Fruit fly (Drosophila melanogaster) whole organism, embryonic: ENCODE data around the gene Acp76A.

Experiments used
- Asciz ChIP-seq: fragments of 200-800 bp; sonication (Bioruptor generic); optimal IDR thresholded peaks from 2 replicates; lab custom pipeline; 2017; ENCODE audit warnings: missing biosample characterization, mild to moderate bottlenecking, missing genetic modification characterization, missing genetic modification reagents
- CG11504 ChIP-seq: fragments of 200-800 bp; sonication (Bioruptor generic); optimal IDR thresholded peaks from 3 replicates; lab custom pipeline; 2019; ENCODE audit warnings: missing biosample characterization, mild to moderate bottlenecking, missing genetic modification characterization, moderate library complexity
- CG12391 ChIP-seq: fragments of 200-800 bp; sonication (Bioruptor generic); optimal IDR thresholded peaks from 3 replicates; lab custom pipeline; 2018; ENCODE audit warnings: missing biosample characterization, mild to moderate bottlenecking, missing genetic modification characterization, moderate library complexity
- CG1529 ChIP-seq: fragments of 200-800 bp; sonication (Bioruptor generic); optimal IDR thresholded peaks from 3 replicates; lab custom pipeline; 2018; ENCODE audit warnings: missing biosample characterization, missing genetic modification characterization
- CG15601 ChIP-seq: fragments of 200-800 bp; sonication (Bioruptor generic); optimal IDR thresholded peaks from 3 replicates; lab custom pipeline; 2019; ENCODE audit warnings: missing biosample characterization, mild to moderate bottlenecking, missing genetic modification characterization, moderate library complexity
- CG17359 ChIP-seq: fragments of 200-800 bp; sonication (Bioruptor generic); optimal IDR thresholded peaks from 3 replicates; lab custom pipeline; 2018; ENCODE audit warnings: missing biosample characterization, mild to moderate bottlenecking, missing genetic modification characterization, moderate library complexity
- CG17829 ChIP-seq: fragments of 200-800 bp; optimal IDR thresholded peaks from 2 replicates; lab custom pipeline; 2019; ENCODE audit warnings: missing biosample characterization, mild to moderate bottlenecking, missing genetic modification characterization, moderate library complexity
- CG18619 ChIP-seq: fragments of 200-800 bp; sonication (Bioruptor generic); optimal IDR thresholded peaks from 3 replicates; lab custom pipeline; 2017; ENCODE audit warnings: missing biosample characterization, mild to moderate bottlenecking, missing genetic modification characterization
- CG2678 ChIP-seq: fragments of 200-800 bp; sonication (Bioruptor generic); optimal IDR thresholded peaks from 3 replicates; lab custom pipeline; 2019; ENCODE audit warnings: missing biosample characterization, mild to moderate bottlenecking, missing genetic modification characterization, moderate library complexity
- CG2712 ChIP-seq: fragments of 200-800 bp; optimal IDR thresholded peaks from 3 replicates; lab custom pipeline; 2019; ENCODE audit warnings: missing biosample characterization, mild to moderate bottlenecking, missing genetic modification characterization, moderate library complexity
- CG31441 ChIP-seq: fragments of 200-800 bp; sonication (Bioruptor generic); IDR thresholded peaks from 2 replicates; pipeline ENCODE4 v1.3.6; 2022; ENCODE audit warnings: missing biosample characterization, missing genetic modification characterization
- CG33213 ChIP-seq: fragments of 200-800 bp; sonication (Bioruptor generic); optimal IDR thresholded peaks from 3 replicates; lab custom pipeline; 2016; ENCODE audit warnings: missing biosample characterization, missing genetic modification characterization
- CG33557 ChIP-seq: fragments of 200-800 bp; sonication (Bioruptor generic); optimal IDR thresholded peaks from 2 replicates; lab custom pipeline; 2019; ENCODE audit warnings: missing biosample characterization, mild to moderate bottlenecking, missing genetic modification characterization, moderate library complexity
- CG42726 ChIP-seq: fragments of 200-800 bp; sonication (Bioruptor generic); IDR thresholded peaks from 2 replicates; pipeline ENCODE4 v1.3.6; 2022; ENCODE audit warnings: missing biosample characterization, missing genetic modification characterization; ENCODE audit not compliant: partially characterized antibody
- CG4424 ChIP-seq: fragments of 200-800 bp; sonication (Bioruptor generic); optimal IDR thresholded peaks from 3 replicates; lab custom pipeline; 2016; ENCODE audit warnings: missing biosample characterization, missing genetic modification characterization
- CG6254 ChIP-seq: fragments of 200-800 bp; sonication (Bioruptor generic); optimal IDR thresholded peaks from 3 replicates; lab custom pipeline; 2017; ENCODE audit warnings: mild to moderate bottlenecking, missing biosample characterization, missing genetic modification reagents, missing genetic modification characterization
- CG6689 ChIP-seq: fragments of 200-800 bp; sonication (Bioruptor generic); IDR thresholded peaks from 2 replicates; pipeline ENCODE4 v1.3.6; 2022; ENCODE audit warnings: missing biosample characterization, missing genetic modification characterization
- CG9727 ChIP-seq: fragments of 200-800 bp; sonication (Bioruptor generic); optimal IDR thresholded peaks from 3 replicates; lab custom pipeline; 2017; ENCODE audit warnings: missing biosample characterization, mild to moderate bottlenecking, missing genetic modification characterization
- CoRest ChIP-seq: fragments of 200-800 bp; sonication (Bioruptor generic); optimal IDR thresholded peaks from 3 replicates; lab custom pipeline; 2018; ENCODE audit warnings: missing biosample characterization, mild to moderate bottlenecking, missing genetic modification characterization, moderate library complexity
- E2f2 ChIP-seq: fragments of 200-800 bp; sonication (Bioruptor generic); IDR thresholded peaks from 2 replicates; pipeline ENCODE4 v1.3.6; 2022; ENCODE audit warnings: missing biosample characterization, missing genetic modification characterization
- Eip74EF ChIP-seq, 2 experiments: fragments of 200-800 bp in 1 of 2; fragments of >200 bp in 1 of 2; sonication (Bioruptor generic) in 1 of 2; optimal IDR thresholded peaks; 2 replicates each; lab custom pipeline; 2017 to 2019; ENCODE audit warnings: missing biosample characterization in 2 of 2, missing genetic modification characterization in 2 of 2, mild to moderate bottlenecking in 1 of 2, moderate library complexity in 1 of 2
- Ets97D ChIP-seq: fragments of 200-800 bp; sonication (Bioruptor generic); optimal IDR thresholded peaks from 3 replicates; lab custom pipeline; 2016; ENCODE audit warnings: missing biosample characterization, missing genetic modification characterization
- Fer2 ChIP-seq: fragments of 200-800 bp; sonication (Bioruptor generic); optimal IDR thresholded peaks from 2 replicates; lab custom pipeline; 2018; ENCODE audit warnings: missing biosample characterization, mild to moderate bottlenecking, missing genetic modification characterization, moderate library complexity
- Gsc ChIP-seq: fragments of 200-800 bp; sonication (Bioruptor generic); IDR thresholded peaks from 2 replicates; pipeline ENCODE4 v1.3.6; 2022; ENCODE audit warnings: missing biosample characterization, missing genetic modification characterization
- HLH3B ChIP-seq: fragments of 200-800 bp; sonication (Bioruptor generic); IDR thresholded peaks from 2 replicates; pipeline ENCODE4 v1.3.6; 2022; ENCODE audit warnings: missing biosample characterization, missing genetic modification characterization
- HLHmδ ChIP-seq: fragments of 200-800 bp; sonication (Bioruptor generic); optimal IDR thresholded peaks from 2 replicates; lab custom pipeline; 2018; ENCODE audit warnings: missing biosample characterization, mild to moderate bottlenecking, missing genetic modification characterization, moderate library complexity
- Nf-YB ChIP-seq: fragments of 200-800 bp; sonication (Bioruptor generic); optimal IDR thresholded peaks from 3 replicates; lab custom pipeline; 2019; ENCODE audit warnings: missing biosample characterization, mild to moderate bottlenecking, missing genetic modification characterization, moderate library complexity
- Sox102F ChIP-seq: fragments of 200-800 bp; sonication (Bioruptor generic); optimal IDR thresholded peaks from 2 replicates; lab custom pipeline; 2018; ENCODE audit warnings: missing biosample characterization, mild to moderate bottlenecking, missing genetic modification characterization, moderate library complexity
- Spps ChIP-seq: fragments of 200-800 bp; sonication (Bioruptor generic); optimal IDR thresholded peaks from 2 replicates; lab custom pipeline; 2018; ENCODE audit warnings: missing biosample characterization, mild to moderate bottlenecking, missing genetic modification characterization
- az2 ChIP-seq: fragments of 200-800 bp; sonication (Bioruptor generic); optimal IDR thresholded peaks from 3 replicates; lab custom pipeline; 2016; ENCODE audit warnings: missing biosample characterization, missing genetic modification characterization
- bsh ChIP-seq, 2 experiments: fragments of 200-800 bp; sonication (Bioruptor generic); optimal IDR thresholded peaks; 2 replicates each; lab custom pipeline; 2017 to 2018; ENCODE audit warnings: mild to moderate bottlenecking in 2 of 2, missing biosample characterization in 2 of 2, missing genetic modification characterization in 2 of 2, moderate library complexity in 1 of 2
- btn ChIP-seq: fragments of 200-800 bp; sonication (Bioruptor generic); optimal IDR thresholded peaks from 2 replicates; lab custom pipeline; 2016; ENCODE audit warnings: missing biosample characterization, missing genetic modification characterization
- cad ChIP-seq: fragments of >200 bp; optimal IDR thresholded peaks from 2 replicates; lab custom pipeline; 2017; ENCODE audit warnings: missing biosample characterization, missing genetic modification characterization
- crc ChIP-seq: fragments of 200-800 bp; sonication (Bioruptor generic); optimal IDR thresholded peaks from 2 replicates; lab custom pipeline; 2016; ENCODE audit warnings: missing biosample characterization, missing genetic modification characterization
- dmrt11E ChIP-seq: fragments of 200-800 bp; sonication (Bioruptor generic); optimal IDR thresholded peaks from 3 replicates; lab custom pipeline; 2018; ENCODE audit warnings: missing biosample characterization, mild to moderate bottlenecking, missing genetic modification characterization, moderate library complexity
- dysf ChIP-seq: fragments of 200-800 bp; sonication (Bioruptor generic); IDR thresholded peaks from 3 replicates; pipeline ENCODE4 v1.3.6; 2022; ENCODE audit warnings: missing biosample characterization, missing genetic modification characterization
- eve ChIP-seq, 2 experiments: fragments of >200 bp; optimal IDR thresholded peaks; 2 replicates each; lab custom pipeline; 2017; ENCODE audit warnings: missing biosample characterization in 2 of 2, missing genetic modification characterization in 2 of 2
- gcm ChIP-seq: fragments of 200-800 bp; sonication (Bioruptor generic); optimal IDR thresholded peaks from 2 replicates; lab custom pipeline; 2019; ENCODE audit warnings: missing biosample characterization, mild to moderate bottlenecking, missing genetic modification characterization, moderate library complexity
- gem ChIP-seq: fragments of 200-800 bp; sonication (Bioruptor generic); optimal IDR thresholded peaks from 2 replicates; lab custom pipeline; 2019; ENCODE audit warnings: missing biosample characterization, mild to moderate bottlenecking, missing genetic modification characterization, moderate library complexity
- ind ChIP-seq: fragments of 200-800 bp; sonication (Bioruptor generic); optimal IDR thresholded peaks from 3 replicates; lab custom pipeline; 2016; ENCODE audit warnings: missing biosample characterization, missing genetic modification characterization
- lola ChIP-seq, 3 experiments: fragments of >200 bp in 2 of 3; fragments of 200-800 bp in 1 of 3; sonication (Bioruptor generic) in 1 of 3; optimal IDR thresholded peaks; 2 replicates each; lab custom pipeline; 2017 to 2019; ENCODE audit warnings: missing biosample characterization in 3 of 3, missing genetic modification characterization in 3 of 3, mild to moderate bottlenecking in 1 of 3, moderate library complexity in 1 of 3
- odd ChIP-seq: fragments of 200-800 bp; sonication (Bioruptor generic); optimal IDR thresholded peaks from 2 replicates; lab custom pipeline; 2017; ENCODE audit warnings: missing biosample characterization, mild to moderate bottlenecking, missing genetic modification characterization
- pan ChIP-seq, 4 experiments: fragments of >200 bp in 3 of 4; fragments of 200-800 bp in 1 of 4; sonication (Bioruptor generic) in 1 of 4; optimal IDR thresholded peaks in 3 of 4; IDR thresholded peaks in 1 of 4; 2 replicates each; pipeline versions ENCODE4 v1.3.6 to Lab custom; 2017 to 2022; ENCODE audit warnings: missing biosample characterization in 2 of 4, missing genetic modification characterization in 2 of 4, mixed read lengths in 1 of 4
- salm ChIP-seq: fragments of 200-800 bp; sonication (Bioruptor generic); optimal IDR thresholded peaks from 2 replicates; lab custom pipeline; 2018; ENCODE audit warnings: missing biosample characterization, mild to moderate bottlenecking, missing genetic modification characterization
- sug ChIP-seq: fragments of 200-800 bp; optimal IDR thresholded peaks from 2 replicates; lab custom pipeline; 2019; ENCODE audit warnings: missing biosample characterization, mild to moderate bottlenecking, missing genetic modification characterization, moderate library complexity
- unpg ChIP-seq: fragments of 200-800 bp; sonication (Bioruptor generic); optimal IDR thresholded peaks from 3 replicates; lab custom pipeline; 2018; ENCODE audit warnings: missing biosample characterization, mild to moderate bottlenecking, missing genetic modification characterization, moderate library complexity
- z ChIP-seq: fragments of 200-800 bp; sonication (Bioruptor generic); IDR thresholded peaks from 3 replicates; pipeline ENCODE4 v1.3.6; 2022; ENCODE audit warnings: missing biosample characterization, missing genetic modification characterization
- zf30C ChIP-seq: fragments of 200-800 bp; sonication (Bioruptor generic); optimal IDR thresholded peaks from 3 replicates; lab custom pipeline; 2018; ENCODE audit warnings: missing biosample characterization, mild to moderate bottlenecking, missing genetic modification characterization

Acp76A gene

DNA sequence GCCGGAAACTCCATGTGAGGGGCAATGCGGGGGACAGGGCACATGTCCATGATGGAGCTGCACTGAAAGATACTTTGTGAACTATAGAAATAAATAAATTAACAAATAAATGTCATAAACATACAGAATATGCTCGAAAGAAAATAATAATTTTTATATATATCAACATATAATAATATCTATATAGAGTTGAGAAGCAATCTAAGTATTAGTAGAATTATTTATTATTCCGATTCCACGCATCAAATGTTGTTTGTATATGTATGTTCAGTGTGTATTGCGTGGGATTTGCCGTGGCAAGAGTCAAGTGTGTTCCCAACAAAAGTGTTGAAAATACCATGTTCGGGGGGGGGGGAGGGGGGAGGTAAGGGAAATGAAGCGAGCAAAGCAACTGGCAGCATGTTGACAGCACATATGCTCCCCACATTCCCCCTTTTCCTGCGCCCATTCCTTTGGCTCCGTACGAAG is 5.1 kb upstream of the Acp76A start:
- peak; percentile 77 for TF ChIP-seq CG2712
- TF ChIP-seq dysf (GFP tag; lab: Robert Waterston, UW): 0 out of 3 replicates have a peak, but pooled peaks have one; percentile 8
- TF ChIP-seq Gsc: no peak
- TF ChIP-seq unpg: peak; percentile 39
- TF ChIP-seq CG17359: peak; percentile 13
- peak; percentile 22 for TF ChIP-seq CG33557 (GFP tag; lab: Kevin White, UChicago)
- peak in 1 of 3 experiments; percentile 61 for TF ChIP-seq lola (GFP tag; optimal IDR thresholded peaks at IDR 0.05; lab: Kevin White, UChicago)
- TF ChIP-seq Sox102F (GFP tag; lab: Kevin White, UChicago): peak; percentile 58
- TF ChIP-seq CG42726 (GFP tag; lab: Robert Waterston, UW): no peak
- TF ChIP-seq CG17829 (tag; lab: Kevin White, UChicago): peak; percentile 66
- TF ChIP-seq CG6689 (GFP tag; lab: Robert Waterston, UW): 0 out of 2 replicates have a peak, but pooled peaks have one; percentile 33
- peak; percentile 41 for TF ChIP-seq gcm
- TF ChIP-seq gem (tag; lab: Kevin White, UChicago): peak; percentile 68
- TF ChIP-seq eve (GFP tag; optimal IDR thresholded peaks at IDR 0.05; lab: Kevin White, UChicago): no peak
- TF ChIP-seq Spps (tag; lab: Kevin White, UChicago): peak; percentile 17
- no peak for TF ChIP-seq odd (GFP tag; lab: Kevin White, UChicago)
- no peak for TF ChIP-seq crc
- peak; percentile 1 for TF ChIP-seq Nf-YB (GFP tag; lab: Kevin White, UChicago)
- TF ChIP-seq CG11504 (tag; lab: Kevin White, UChicago): peak; percentile 88
- TF ChIP-seq CG12391 (tag; lab: Kevin White, UChicago): peak; percentile 66
- TF ChIP-seq az2: peak; percentile 34
- TF ChIP-seq CG33213 (GFP tag; lab: Kevin White, UChicago): no peak
- TF ChIP-seq ind (GFP tag; lab: Kevin White, UChicago): no peak
- peak; percentile 12; the same call in 1 of the 2 replicates for TF ChIP-seq E2f2 (GFP tag; lab: Robert Waterston, UW)
- TF ChIP-seq HLH3B (GFP tag; lab: Robert Waterston, UW): 0 out of 2 replicates have a peak, but pooled peaks have one; percentile 8
- TF ChIP-seq HLHmδ (GFP tag; lab: Kevin White, UChicago): no peak
- TF ChIP-seq sug (tag; lab: Kevin White, UChicago): no peak
- TF ChIP-seq z (GFP tag; lab: Robert Waterston, UW): no peak
- peak; percentile 33 for TF ChIP-seq CG15601
- peak; percentile 11 for TF ChIP-seq CG4424
- TF ChIP-seq zf30C: peak; percentile 38
- TF ChIP-seq Asciz (GFP tag; lab: Kevin White, UChicago): peak; percentile 45
- TF ChIP-seq CG6254 (GFP tag; lab: Kevin White, UChicago): peak; percentile 31
- no peak for TF ChIP-seq Ets97D (GFP tag; lab: Kevin White, UChicago)
- TF ChIP-seq CG1529 (GFP tag; lab: Kevin White, UChicago): peak; percentile 43
- TF ChIP-seq Fer2 (tag; lab: Kevin White, UChicago): no peak
- peak in 1 of 2 experiments; percentile 70 for TF ChIP-seq bsh (GFP tag; optimal IDR thresholded peaks at IDR 0.05; lab: Kevin White, UChicago)
- TF ChIP-seq Eip74EF (GFP tag; optimal IDR thresholded peaks at IDR 0.05; lab: Kevin White, UChicago): peak in 1 of 2 experiments; percentile 48
- TF ChIP-seq CG2678 (tag; lab: Kevin White, UChicago): peak; percentile 45
- TF ChIP-seq salm (tag; lab: Kevin White, UChicago): peak; percentile 5
- TF ChIP-seq CG9727: peak; percentile 30
- TF ChIP-seq pan (optimal IDR thresholded peaks at IDR 0.05; lab: Kevin White, UChicago): no peak
- TF ChIP-seq pan (GFP tag; optimal IDR thresholded peaks at IDR 0.05 in 1 of 2, IDR thresholded peaks at IDR 0.05 in 1 of 2): peak in 1 of 2 experiments; percentile 15
- TF ChIP-seq CG18619 (GFP tag; lab: Kevin White, UChicago): no peak
- TF ChIP-seq CG31441 (GFP tag; lab: Robert Waterston, UW): peak; percentile 71
- peak; percentile 70 for TF ChIP-seq dmrt11E
- no peak for TF ChIP-seq btn (GFP tag; lab: Kevin White, UChicago)
- no peak for TF ChIP-seq cad
- peak; percentile 24 for TF ChIP-seq CoRest
